Worm (Caenorhabditis elegans): ENCODE results near the gene spv-1.

Gene spv-1

DNA sequence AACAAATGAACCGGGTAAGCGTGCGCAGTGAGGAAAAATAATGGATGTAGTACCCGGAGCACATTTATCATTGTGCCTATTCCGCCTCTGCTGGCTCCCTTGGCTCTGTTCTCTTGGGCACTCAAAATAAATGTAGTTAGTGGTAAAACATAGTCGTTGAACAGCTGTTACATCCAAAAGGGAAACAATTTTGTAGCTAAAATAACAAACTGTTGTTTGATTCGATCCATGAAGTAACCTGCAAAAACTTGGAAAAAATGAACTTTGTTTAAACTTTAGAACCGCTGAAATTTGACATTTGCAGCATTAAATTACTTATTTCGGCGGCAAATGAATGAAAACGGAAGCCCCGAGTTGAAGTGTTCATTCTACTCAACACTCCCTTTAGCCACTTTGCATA, 34.9 kb downstream of the spv-1 start:
- peak; percentile 73 for TF ChIP-seq lin-39 (tag; optimal IDR thresholded peaks at IDR 0.05)
- TF ChIP-seq nhr-237 (tag; optimal IDR thresholded peaks at IDR 0.05) = no peak

DNA sequence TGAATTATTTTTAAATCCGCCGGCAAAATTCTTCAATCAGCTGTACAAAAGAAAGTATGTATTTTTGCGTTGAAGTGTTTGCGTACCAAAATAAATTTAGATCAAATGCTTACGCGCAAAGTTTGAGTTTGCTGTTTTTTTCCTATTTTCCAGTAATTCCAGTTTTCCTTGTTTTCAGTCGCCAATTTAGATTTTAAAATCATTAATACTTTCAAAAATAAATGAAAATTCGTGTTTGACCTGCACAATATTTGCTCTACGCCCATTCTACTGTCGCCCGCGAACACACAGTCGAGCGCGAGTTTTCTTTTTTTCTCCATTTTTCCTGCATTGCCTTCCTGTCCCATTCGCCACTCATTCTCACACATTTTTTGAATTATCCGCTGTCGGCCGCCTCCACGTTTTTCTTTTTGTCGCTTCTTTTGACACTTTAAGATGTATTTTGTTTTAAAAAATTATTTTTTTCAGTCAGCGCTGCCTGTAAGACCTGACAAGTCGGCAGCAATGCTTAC, 35.7 kb downstream of the spv-1 start, which contains the start of gene ptc-1:
Gene ptc-1 (plus strand): TSS at position 462 of the 512 bp plus-strand sequence.
- TF ChIP-seq jun-1 (tag; optimal IDR thresholded peaks at IDR 0.05) (no peak), ceh-28 (tag; optimal IDR thresholded peaks at IDR 0.05) (no peak), pha-4 (tag; optimal IDR thresholded peaks at IDR 0.05) (peak; percentile 41), nhr-76 (tag; optimal IDR thresholded peaks at IDR 0.05) (no peak), ztf-11 (tag; optimal IDR thresholded peaks at IDR 0.05) (no peak)

DNA sequence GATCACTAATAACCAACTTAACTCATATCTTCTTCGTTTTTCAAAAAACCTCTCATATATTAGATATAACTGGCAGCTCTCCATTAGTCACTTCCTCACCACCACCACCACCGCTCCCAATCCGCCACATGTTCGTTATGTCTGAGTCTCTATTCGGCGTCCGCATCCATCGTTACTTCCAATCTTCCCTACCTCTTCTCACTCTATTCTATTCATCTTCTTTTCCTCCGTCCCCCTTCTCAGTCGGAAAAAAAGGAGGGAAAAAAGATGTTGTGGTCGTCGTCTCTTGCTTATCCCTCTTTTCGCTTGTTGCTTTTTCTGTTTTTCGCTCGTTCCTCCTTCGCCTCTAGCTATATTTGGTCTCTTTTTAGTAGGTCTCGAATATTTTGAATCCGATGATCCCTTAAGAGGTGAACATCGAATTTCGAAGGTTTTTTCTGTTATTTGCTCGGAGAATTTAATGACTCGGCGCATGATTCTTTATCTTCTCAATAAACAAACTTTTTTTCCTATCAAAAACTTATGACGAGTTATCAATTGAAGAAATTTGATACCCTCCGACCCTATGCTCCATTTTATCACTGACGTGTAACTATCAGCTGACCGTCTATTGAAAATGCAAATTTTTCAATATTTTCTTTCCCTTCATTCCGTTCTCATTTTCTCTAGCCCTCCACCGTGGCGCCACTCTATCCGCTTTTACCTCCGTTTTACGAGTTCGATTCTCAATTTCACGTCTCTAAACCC, 36.5 kb downstream of the spv-1 start:
- TF ChIP-seq unc-39 (tag; optimal IDR thresholded peaks at IDR 0.05) (no peak), lin-15B (tag; optimal IDR thresholded peaks at IDR 0.05) (no peak), tbx-2 (tag; optimal IDR thresholded peaks at IDR 0.05) (peak; percentile 24), nhr-23 (tag; optimal IDR thresholded peaks at IDR 0.05) (peak; percentile 11), nhr-67 (tag; optimal IDR thresholded peaks at IDR 0.05) (no peak), hmg-11 (tag; optimal IDR thresholded peaks at IDR 0.05) (peak; percentile 44), egl-5 (tag; optimal IDR thresholded peaks at IDR 0.05) (peak; percentile 55), nhr-76 (tag; optimal IDR thresholded peaks at IDR 0.05) (no peak), ama-1 (optimal IDR thresholded peaks at IDR 0.05) (peak; percentile 2), pqm-1 (tag; optimal IDR thresholded peaks at IDR 0.05) (peak; percentile 66), nhr-77 (tag; optimal IDR thresholded peaks at IDR 0.05) (no peak), lin-39 (tag; optimal IDR thresholded peaks at IDR 0.05) (peak; percentile 85), daf-12 (tag; optimal IDR thresholded peaks at IDR 0.05) (no peak), ceh-82 (tag; optimal IDR thresholded peaks at IDR 0.05) (no peak), elt-3 (tag; optimal IDR thresholded peaks at IDR 0.05) (no peak), ceh-16 (tag; optimal IDR thresholded peaks at IDR 0.05) (no peak), pha-4 (tag; optimal IDR thresholded peaks at IDR 0.05) (peak; percentile 43), fos-1 (tag; optimal IDR thresholded peaks at IDR 0.05) (no peak), ceh-28 (tag; optimal IDR thresholded peaks at IDR 0.05) (no peak), ztf-4 (tag; optimal IDR thresholded peaks at IDR 0.05) (peak; percentile 32), elt-2 (tag; optimal IDR thresholded peaks at IDR 0.05) (peak; percentile 90), nhr-11 (tag; optimal IDR thresholded peaks at IDR 0.05) (no peak), fkh-2 (tag; optimal IDR thresholded peaks at IDR 0.05) (no peak), unc-62 (GFP tag; optimal IDR thresholded peaks at IDR 0.05) (peak; percentile 16), skn-1 (tag; optimal IDR thresholded peaks at IDR 0.05) (no peak), ZK546.5 (tag; optimal IDR thresholded peaks at IDR 0.05) (no peak), nhr-237 (tag; optimal IDR thresholded peaks at IDR 0.05) (no peak), sea-2 (GFP tag; optimal IDR thresholded peaks at IDR 0.05) (no peak), nfya-1 (tag; optimal IDR thresholded peaks at IDR 0.05; ENCODE audit: insufficient read depth) (peak; percentile 76), fkh-10 (GFP tag; optimal IDR thresholded peaks at IDR 0.05) (peak; percentile 32)

DNA sequence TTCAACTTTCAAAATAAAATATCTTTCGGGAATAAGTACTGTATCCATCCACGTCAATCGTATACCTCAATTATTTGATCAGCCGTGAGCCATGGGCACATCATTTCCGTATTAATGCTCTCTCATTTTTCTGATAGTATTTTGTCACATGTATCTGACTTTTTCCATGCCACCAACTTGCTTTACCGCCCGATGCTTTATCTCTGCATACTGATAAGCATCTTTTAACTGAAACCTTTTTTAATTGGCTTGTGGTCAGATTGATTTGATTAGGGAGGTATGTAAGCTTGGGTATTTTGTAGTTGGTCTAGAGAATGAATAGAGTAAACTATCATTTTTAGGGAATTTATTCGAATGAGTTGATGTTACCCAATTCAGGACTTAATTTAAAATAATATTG, 39.2 kb downstream of the spv-1 start:
- TF ChIP-seq mml-1 (tag; optimal IDR thresholded peaks at IDR 0.05) (no peak), pqm-1 (tag; optimal IDR thresholded peaks at IDR 0.05) (peak; percentile 57), lin-15B (tag; optimal IDR thresholded peaks at IDR 0.05) (no peak), unc-39 (tag; optimal IDR thresholded peaks at IDR 0.05) (no peak), nhr-237 (tag; optimal IDR thresholded peaks at IDR 0.05) (no peak), nhr-76 (tag; optimal IDR thresholded peaks at IDR 0.05) (no peak), lin-39 (tag; optimal IDR thresholded peaks at IDR 0.05) (no peak), elt-3 (tag; optimal IDR thresholded peaks at IDR 0.05) (no peak), ceh-28 (tag; optimal IDR thresholded peaks at IDR 0.05) (no peak), eor-1 (tag; optimal IDR thresholded peaks at IDR 0.05) (no peak), elt-2 (tag; optimal IDR thresholded peaks at IDR 0.05) (peak; percentile 74), egl-5 (tag; optimal IDR thresholded peaks at IDR 0.05) (no peak)

All from whole organism, L3 larva.